Worm (Caenorhabditis elegans): Measurements from ENCODE around the gene Y57E12B.4.

The Y57E12B.4 gene

ce11 chrV:6901943-6902549, 45.3 kb downstream of the Y57E12B.4 start:
- TF ChIP-seq pes-1 (GFP tag; IDR thresholded peaks at IDR 0.05): no peak
- no peak for TF ChIP-seq ceh-13 (GFP tag; optimal IDR thresholded peaks at IDR 0.05)
- TF ChIP-seq hmbx-1 (tag; optimal IDR thresholded peaks at IDR 0.05): no peak
- no peak for TF ChIP-seq F13C5.2 (tag; optimal IDR thresholded peaks at IDR 0.05)
- no peak for TF ChIP-seq ets-7 (tag; optimal IDR thresholded peaks at IDR 0.05)
- no peak for TF ChIP-seq hmg-4 (GFP tag; optimal IDR thresholded peaks at IDR 0.05)
- TF ChIP-seq ama-1 (optimal IDR thresholded peaks at IDR 0.05): no peak
- TF ChIP-seq B0310.2 (tag; optimal IDR thresholded peaks at IDR 0.05): no peak
- no peak for TF ChIP-seq tra-4 (tag; optimal IDR thresholded peaks at IDR 0.05)
- no peak for TF ChIP-seq hnd-1 (tag; optimal IDR thresholded peaks at IDR 0.05)
- no peak for TF ChIP-seq tbx-37 (GFP tag; conservative IDR thresholded peaks at IDR 0.05)
- no peak for TF ChIP-seq sea-1 (GFP tag; conservative IDR thresholded peaks at IDR 0.05)
- no peak for TF ChIP-seq aly-1 (tag; optimal IDR thresholded peaks at IDR 0.05)
- TF ChIP-seq flt-1 (GFP tag; IDR thresholded peaks at IDR 0.05): no peak
- no peak for TF ChIP-seq ceh-36 (tag; optimal IDR thresholded peaks at IDR 0.05)

DNA sequence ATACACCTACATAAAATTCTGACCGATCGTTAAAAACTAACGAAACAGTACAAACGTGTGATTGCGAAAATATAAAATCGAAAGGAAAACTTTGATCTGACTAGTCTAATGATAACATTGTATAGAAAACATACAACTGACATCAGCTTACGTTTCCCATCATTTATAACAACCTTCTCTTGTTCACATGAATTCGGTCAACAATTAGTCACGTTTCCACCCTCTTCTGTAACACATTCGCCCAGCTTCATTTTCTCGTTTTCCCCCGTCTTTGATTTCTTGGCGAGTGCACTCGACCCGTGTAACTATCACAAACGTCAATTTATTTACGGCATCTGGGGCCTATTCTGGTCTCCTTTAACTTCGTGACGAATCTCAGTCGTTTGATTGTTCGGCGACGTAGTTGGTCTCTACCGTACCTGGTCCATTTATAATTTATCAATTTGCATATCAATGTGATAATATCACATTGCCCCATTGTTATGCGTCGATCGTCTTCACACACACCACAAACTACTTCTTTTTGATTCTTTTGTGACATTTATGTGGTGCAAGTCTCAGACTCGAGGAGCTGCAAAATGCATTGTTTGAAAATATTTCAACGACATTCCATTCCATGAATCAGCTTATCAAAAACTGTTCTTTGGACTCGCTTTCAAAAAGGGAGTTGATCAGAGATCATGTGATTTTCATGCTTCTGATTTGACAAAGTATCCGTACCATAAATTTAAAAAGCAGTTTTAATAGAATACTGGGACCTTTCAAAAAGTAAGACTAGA, 46.3 kb downstream of the Y57E12B.4 start:
- TF ChIP-seq aly-1 (tag; optimal IDR thresholded peaks at IDR 0.05) (no peak), tbx-11 (GFP tag; IDR thresholded peaks at IDR 0.05) (no peak), sea-1 (GFP tag; conservative IDR thresholded peaks at IDR 0.05) (no peak), F13C5.2 (tag; optimal IDR thresholded peaks at IDR 0.05) (no peak), tbx-37 (GFP tag; conservative IDR thresholded peaks at IDR 0.05) (no peak), flt-1 (GFP tag; IDR thresholded peaks at IDR 0.05) (no peak), ama-1 (optimal IDR thresholded peaks at IDR 0.05) (no peak), hmg-4 (GFP tag; optimal IDR thresholded peaks at IDR 0.05) (no peak), scrt-1 (GFP tag; IDR thresholded peaks at IDR 0.05) (no peak), ceh-13 (GFP tag; optimal IDR thresholded peaks at IDR 0.05) (no peak), pes-1 (GFP tag; IDR thresholded peaks at IDR 0.05) (no peak), hmbx-1 (tag; optimal IDR thresholded peaks at IDR 0.05) (no peak)

- TF ChIP-seq hmg-4 (GFP tag; optimal IDR thresholded peaks at IDR 0.05): no peak
These were observed 47.1 kb downstream of the Y57E12B.4 start, which contains the start of gene odc-1 for ce11 chrV:6900173-6900638. Gene odc-1 (minus strand): TSS chrV:6900223.

ce11 chrV:6896700-6897099, 50.6 kb downstream of the Y57E12B.4 start, which contains the start of gene K11C4.1:
Gene K11C4.1 (plus strand): TSS chrV:6897000.
- TF ChIP-seq tbx-11 (GFP tag; IDR thresholded peaks at IDR 0.05) (no peak), hmbx-1 (tag; optimal IDR thresholded peaks at IDR 0.05) (no peak), B0310.2 (tag; optimal IDR thresholded peaks at IDR 0.05) (no peak), F13C5.2 (tag; optimal IDR thresholded peaks at IDR 0.05) (no peak), scrt-1 (GFP tag; IDR thresholded peaks at IDR 0.05) (no peak), aly-1 (tag; optimal IDR thresholded peaks at IDR 0.05) (no peak), tbx-37 (GFP tag; conservative IDR thresholded peaks at IDR 0.05) (no peak), tra-4 (tag; optimal IDR thresholded peaks at IDR 0.05) (no peak), ama-1 (optimal IDR thresholded peaks at IDR 0.05) (no peak), hnd-1 (tag; optimal IDR thresholded peaks at IDR 0.05) (no peak), sea-1 (GFP tag; conservative IDR thresholded peaks at IDR 0.05) (no peak)
